Fruit fly (Drosophila melanogaster) whole organism, adult: ENCODE results near the gene Mgat2.

Experiments
- CG11617 ChIP-seq: fragments of 200-800 bp; sonication (Bioruptor generic); optimal IDR thresholded peaks from 2 replicates; lab custom pipeline; 2017; ENCODE audit warnings: mild to moderate bottlenecking, missing biosample characterization, missing genetic modification reagents, missing genetic modification characterization
- CG12768 ChIP-seq: fragments of 200-800 bp; sonication (Bioruptor generic); optimal IDR thresholded peaks from 2 replicates; lab custom pipeline; 2017; ENCODE audit warnings: missing biosample characterization, missing genetic modification characterization, mild to moderate bottlenecking, moderate library complexity, missing genetic modification reagents
- CG33017 ChIP-seq: fragments of 200-800 bp; sonication (Bioruptor generic); optimal IDR thresholded peaks from 2 replicates; lab custom pipeline; 2018; ENCODE audit warnings: missing biosample characterization, mild to moderate bottlenecking, missing genetic modification characterization, moderate library complexity
- CG5204 ChIP-seq: fragments of 200-800 bp; sonication (Bioruptor generic); optimal IDR thresholded peaks from 2 replicates; lab custom pipeline; 2016; ENCODE audit warnings: missing biosample characterization, missing genetic modification characterization
- CG7045 ChIP-seq: fragments of 200-800 bp; sonication (Bioruptor generic); optimal IDR thresholded peaks from 2 replicates; lab custom pipeline; 2017; ENCODE audit warnings: missing biosample characterization, mild to moderate bottlenecking, missing genetic modification characterization
- CG7101 ChIP-seq: fragments of 200-800 bp; sonication (Bioruptor generic); optimal IDR thresholded peaks from 2 replicates; lab custom pipeline; 2018; ENCODE audit warnings: missing biosample characterization, mild to moderate bottlenecking, missing genetic modification characterization, moderate library complexity
- Clk ChIP-seq: fragments of 200-800 bp; sonication (Bioruptor generic); optimal IDR thresholded peaks from 2 replicates; lab custom pipeline; 2017; ENCODE audit warnings: missing biosample characterization, missing genetic modification characterization
- bab1 ChIP-seq: fragments of 200-800 bp; sonication (Bioruptor generic); optimal IDR thresholded peaks from 3 replicates; lab custom pipeline; 2019; ENCODE audit warnings: missing biosample characterization, mild to moderate bottlenecking, missing genetic modification characterization, moderate library complexity
- cnc ChIP-seq, 2 experiments: fragments of >200 bp; optimal IDR thresholded peaks; 2 replicates each; lab custom pipeline; 2017
- kay ChIP-seq: fragments of 200-800 bp; sonication (Bioruptor generic); peaks from one replicate; lab custom pipeline; 2016; ENCODE audit warnings: missing biosample characterization, missing genetic modification characterization, borderline replicate concordance
- ovo ChIP-seq: fragments of 200-800 bp; sonication (Bioruptor generic); optimal IDR thresholded peaks from 2 replicates; lab custom pipeline; 2016; ENCODE audit warnings: missing biosample characterization, missing genetic modification characterization
- pad ChIP-seq: fragments of 200-800 bp; sonication (Bioruptor generic); optimal IDR thresholded peaks from 3 replicates; lab custom pipeline; 2017; ENCODE audit warnings: missing biosample characterization, missing genetic modification characterization, mild to moderate bottlenecking, moderate library complexity, missing genetic modification reagents
- tj ChIP-seq: fragments of 200-800 bp; sonication (Bioruptor generic); optimal IDR thresholded peaks from 3 replicates; lab custom pipeline; 2017; ENCODE audit warnings: missing biosample characterization, mild to moderate bottlenecking, missing genetic modification characterization, moderate library complexity
- toe ChIP-seq: fragments of 200-800 bp; sonication (Bioruptor generic); optimal IDR thresholded peaks from 2 replicates; lab custom pipeline; 2016; ENCODE audit warnings: missing biosample characterization, missing genetic modification characterization

- TF ChIP-seq CG7045 (GFP tag; lab: Kevin White, UChicago) (no peak), pad (no peak), kay (GFP tag; lab: Kevin White, UChicago) (no peak), toe (GFP tag; lab: Kevin White, UChicago) (no peak), tj (GFP tag; lab: Kevin White, UChicago) (no peak), CG7101 (tag; lab: Kevin White, UChicago) (no peak), CG12768 (GFP tag; lab: Kevin White, UChicago) (no peak), CG33017 (tag; lab: Kevin White, UChicago) (no peak), Clk (no peak), CG11617 (GFP tag; lab: Kevin White, UChicago) (no peak), bab1 (GFP tag; lab: Kevin White, UChicago) (no peak), ovo (GFP tag; lab: Kevin White, UChicago) (no peak), CG5204 (GFP tag; lab: Kevin White, UChicago) (no peak), cnc (optimal IDR thresholded peaks at IDR 0.05; lab: Kevin White, UChicago) (no peak)
Observed at dm6 chr3R:30038628-30039027, 16.6 kb upstream of the Mgat2 start, which contains the start of gene janB.
